1 fruit fly cellular context compared by ENCODE assay signal in genomic region chr3L:716078-716477, dm6.
A peak's percentile ranks its signal among the peaks of the same experiment; 100 is the strongest.
TF ChIP-seq lines count a peak whose summit lies in the region.

No protein-coding gene starts in this region.

TF ChIP-seq in whole organism, embryonic, 481 proteins besides CTCF, POLR2A, EP300 and RAD21 (continued from another document):
- TF ChIP-seq CG6765 (GFP tag; optimal IDR thresholded peaks at IDR 0.05; lab: Kevin White, UChicago) (no peak), pum (GFP tag; optimal IDR thresholded peaks at IDR 0.05; lab: Kevin White, UChicago) (no peak), CG17829 (tag; optimal IDR thresholded peaks at IDR 0.05; lab: Kevin White, UChicago) (peak; percentile 31), gem (tag; optimal IDR thresholded peaks at IDR 0.05; lab: Kevin White, UChicago) (peak; percentile 44), Oli (tag; optimal IDR thresholded peaks at IDR 0.05; lab: Kevin White, UChicago) (peak; percentile 5), CG9727 (GFP tag; optimal IDR thresholded peaks at IDR 0.05; lab: Kevin White, UChicago) (peak; percentile 49), Rx (GFP tag; IDR thresholded peaks at IDR 0.05; lab: Robert Waterston, UW) (no peak), Blimp-1 (GFP tag; optimal IDR thresholded peaks at IDR 0.05; lab: Kevin White, UChicago) (peak; percentile 23), CG10267 (tag; optimal IDR thresholded peaks at IDR 0.05; lab: Kevin White, UChicago) (peak; percentile 40), gsb (GFP tag; IDR thresholded peaks at IDR 0.05; lab: Robert Waterston, UW) (no peak), trem (tag; optimal IDR thresholded peaks at IDR 0.05; lab: Kevin White, UChicago) (peak; percentile 1), CG14710 (tag; optimal IDR thresholded peaks at IDR 0.05; lab: Kevin White, UChicago) (peak; percentile 43), hb (GFP tag; IDR thresholded peaks at IDR 0.05; lab: Robert Waterston, UW; ENCODE audit: partially characterized antibody) (no peak), stwl (tag; optimal IDR thresholded peaks at IDR 0.05; lab: Kevin White, UChicago) (no peak), CG15696 (tag; optimal IDR thresholded peaks at IDR 0.05; lab: Kevin White, UChicago) (peak; percentile 17), pros (GFP tag; optimal IDR thresholded peaks at IDR 0.05; lab: Kevin White, UChicago) (peak; percentile 74), fd96Cb (tag; optimal IDR thresholded peaks at IDR 0.05; lab: Kevin White, UChicago) (peak; percentile 2), Lpt (GFP tag; optimal IDR thresholded peaks at IDR 0.05; lab: Kevin White, UChicago) (no peak), CG9797 (GFP tag; optimal IDR thresholded peaks at IDR 0.05; lab: Kevin White, UChicago) (no peak), D19A (tag; optimal IDR thresholded peaks at IDR 0.05; lab: Kevin White, UChicago) (peak; percentile 5), CG14860 (GFP tag; IDR thresholded peaks at IDR 0.05; lab: Robert Waterston, UW; ENCODE audit: partially characterized antibody) (no peak), dmrt99B (tag; optimal IDR thresholded peaks at IDR 0.05; lab: Kevin White, UChicago) (peak; percentile 14), CG12391 (tag; optimal IDR thresholded peaks at IDR 0.05; lab: Kevin White, UChicago) (peak; percentile 32), CG10979 (tag; optimal IDR thresholded peaks at IDR 0.05; lab: Kevin White, UChicago) (peak; percentile 65), nerfin-2 (GFP tag; IDR thresholded peaks at IDR 0.05; lab: Robert Waterston, UW; ENCODE audit: partially characterized antibody) (no peak), lola (GFP tag; optimal IDR thresholded peaks at IDR 0.05; lab: Kevin White, UChicago) (peak in 1 of 3 experiments; percentile 54), D (optimal IDR thresholded peaks at IDR 0.05; lab: Kevin White, UChicago) (no peak), D (GFP tag; optimal IDR thresholded peaks at IDR 0.05; lab: Kevin White, UChicago) (peak; percentile 11), CG17361 (GFP tag; IDR thresholded peaks at IDR 0.05; lab: Robert Waterston, UW) (0 out of 3 replicates have a peak, but pooled peaks have one; percentile 17), tin (GFP tag; optimal IDR thresholded peaks at IDR 0.05; lab: Kevin White, UChicago) (no peak)
